Worm (Caenorhabditis elegans): ENCODE measurements around the gene W02D7.12.

W02D7.12 gene

DNA sequence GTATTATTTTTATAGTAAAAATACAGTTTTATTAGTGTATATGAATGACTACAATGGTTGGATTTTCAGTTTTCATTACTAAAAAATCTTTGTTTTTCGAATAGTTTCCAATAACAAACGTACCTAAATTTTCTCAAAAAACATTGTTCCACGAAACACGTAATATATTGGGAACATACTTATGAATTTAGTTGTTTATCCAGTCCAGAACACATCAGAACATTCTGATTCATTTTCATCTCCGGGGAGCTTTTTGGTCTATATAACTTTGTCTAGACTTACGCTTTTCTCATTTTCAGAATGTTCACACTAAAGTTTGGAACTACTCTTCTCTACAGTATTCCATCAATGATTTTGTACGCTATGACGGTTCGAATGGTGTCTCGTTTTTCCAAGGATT, 19.5 kb upstream of the W02D7.12 start, which contains the start of gene srg-33:
srg-33 (plus strand) TSS at position 301 of the 400 bp plus-strand sequence.
- TF ChIP-seq unc-62 (GFP tag; optimal IDR thresholded peaks at IDR 0.05) = no peak

ce11 chrV:8295866-8296265, 15.4 kb upstream of the W02D7.12 start, which contains the start of gene smex-1:
smex-1 (minus strand) TSS chrV:8295966.
- TF ChIP-seq unc-62 (GFP tag; optimal IDR thresholded peaks at IDR 0.05) = no peak

ce11 chrV:8297504-8297903, 13.8 kb upstream of the W02D7.12 start, which contains the start of gene W02D7.4:
W02D7.4 (minus strand) TSS chrV:8297604.
- TF ChIP-seq unc-62 (GFP tag; optimal IDR thresholded peaks at IDR 0.05) = no peak

ce11 chrV:8299191-8299854, 12.0 kb upstream of the W02D7.12 start, which contains the start of gene W02D7.5:
W02D7.5 (minus strand) TSS chrV:8299241.
- no peak for TF ChIP-seq unc-62 (GFP tag; optimal IDR thresholded peaks at IDR 0.05)

DNA sequence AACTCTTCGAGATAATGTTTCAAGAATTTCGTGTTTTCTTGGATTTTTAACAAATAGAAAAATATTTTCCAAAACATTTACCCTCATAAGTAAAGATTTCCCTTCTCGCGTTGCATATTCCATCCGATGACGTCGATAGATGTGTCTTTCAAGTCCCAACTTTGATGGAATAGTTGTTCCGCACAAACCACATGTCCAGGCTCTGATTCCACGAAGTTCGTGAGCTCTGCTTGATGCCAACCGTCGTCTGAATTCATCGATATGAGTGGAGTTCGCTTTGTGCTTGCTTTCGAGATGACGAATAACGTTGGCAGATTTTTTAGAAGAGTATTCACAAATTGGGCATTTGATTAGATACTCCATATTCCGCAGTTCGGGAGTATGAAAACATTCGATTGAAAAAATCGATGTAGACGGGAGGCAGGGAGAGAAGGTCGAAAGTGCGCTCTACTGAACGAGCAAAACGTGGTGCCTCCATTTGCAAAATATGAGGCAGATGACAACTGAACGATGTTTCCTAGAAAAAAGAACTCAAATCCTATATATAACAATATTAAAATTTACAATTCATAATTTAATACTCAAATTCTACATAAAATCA, 10.3 kb upstream of the W02D7.12 start, which contains the start of gene W02D7.6:
W02D7.6 (minus strand) TSS at position 573 of the 601 bp plus-strand sequence.
- no peak for TF ChIP-seq unc-62 (GFP tag; optimal IDR thresholded peaks at IDR 0.05)

DNA sequence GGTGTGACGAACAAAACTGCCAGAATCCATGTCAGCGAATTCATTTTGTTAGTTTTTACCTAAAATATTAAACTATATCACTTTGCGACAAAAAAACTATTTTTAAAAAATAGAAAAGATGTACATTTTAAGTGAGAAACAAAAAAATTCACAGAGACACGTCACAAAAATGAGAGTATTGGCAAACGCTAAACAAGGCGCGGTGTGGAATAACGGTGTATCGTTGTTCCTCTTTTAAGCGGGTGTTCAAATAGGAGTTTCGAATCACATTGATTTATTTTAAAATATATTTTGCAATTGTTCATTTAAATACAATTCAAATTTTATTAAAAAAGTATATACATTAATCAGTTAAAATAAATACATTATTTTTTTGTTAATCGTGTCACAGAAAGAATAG, 8.8 kb upstream of the W02D7.12 start, which contains the start of gene sel-9:
sel-9 (minus strand) TSS at position 59 of the 400 bp plus-strand sequence.
- no peak for TF ChIP-seq unc-62 (GFP tag; optimal IDR thresholded peaks at IDR 0.05)

ce11 chrV:8304461-8305195, 6.7 kb upstream of the W02D7.12 start, which contains the start of gene W02D7.11:
W02D7.11 (minus strand) TSS chrV:8304511.
- no peak for TF ChIP-seq unc-62 (GFP tag; optimal IDR thresholded peaks at IDR 0.05)

DNA sequence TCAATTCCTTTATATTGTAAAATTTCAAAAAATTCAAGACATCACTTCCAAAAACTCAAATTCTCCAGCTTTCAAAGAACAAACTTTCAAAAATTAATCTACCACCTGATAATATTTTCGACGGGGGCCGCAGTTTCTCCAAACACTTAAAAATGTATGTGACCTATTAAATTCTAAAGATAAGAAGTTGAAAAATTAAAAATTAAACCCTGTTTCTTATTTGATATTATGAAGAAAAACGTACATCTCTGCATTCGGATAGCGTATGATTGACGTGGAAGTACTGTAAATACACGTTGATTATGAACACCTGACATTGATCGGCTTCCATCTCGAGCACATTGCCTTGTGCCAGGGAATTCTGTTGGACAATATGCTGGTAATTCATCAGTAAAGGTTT, 5.4 kb upstream of the W02D7.12 start:
- TF ChIP-seq unc-62 (GFP tag; optimal IDR thresholded peaks at IDR 0.05) = no peak

DNA sequence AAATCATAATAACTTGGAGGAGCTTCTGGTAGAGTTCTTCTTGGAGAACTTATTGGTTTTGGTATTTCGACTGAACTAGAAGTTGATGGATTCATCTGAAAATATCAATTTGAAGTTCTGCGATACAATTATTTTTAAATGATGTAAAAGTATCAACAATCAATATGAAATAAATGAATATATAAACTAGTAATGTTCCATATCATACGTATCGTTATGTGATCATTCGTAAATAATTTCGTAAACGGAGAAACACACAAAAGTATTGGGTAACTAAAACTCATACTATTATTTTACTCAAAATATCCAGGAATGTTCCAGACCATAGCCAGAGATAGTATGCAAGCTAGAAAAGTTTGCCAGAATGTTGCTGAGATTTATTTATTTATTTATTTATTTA, 4.9 kb upstream of the W02D7.12 start, which contains the start of gene W02D7.8:
W02D7.8 (minus strand) TSS at position 101 of the 400 bp plus-strand sequence.
- no peak for TF ChIP-seq unc-62 (GFP tag; optimal IDR thresholded peaks at IDR 0.05)

DNA sequence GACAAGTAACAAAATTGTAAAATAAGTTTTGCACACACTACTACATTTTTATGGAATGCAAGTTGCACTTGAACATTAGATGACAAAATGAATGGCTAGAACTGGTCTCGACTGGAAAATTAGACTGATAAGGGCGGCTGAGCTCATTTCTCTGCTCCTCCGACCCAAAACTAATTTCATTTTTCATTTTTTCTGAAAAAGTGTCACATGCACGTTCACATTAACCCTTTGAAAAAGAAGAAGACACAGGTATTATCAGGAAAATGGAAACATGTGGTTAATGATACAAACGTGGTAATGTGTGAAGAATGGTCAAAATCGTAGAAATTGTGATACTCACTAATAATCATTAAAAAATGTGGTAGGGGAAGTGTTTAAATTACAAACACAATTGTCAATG, 4.3 kb upstream of the W02D7.12 start:
- TF ChIP-seq unc-62 (GFP tag; optimal IDR thresholded peaks at IDR 0.05) = no peak

ce11 chrV:8307681-8308080, 3.6 kb upstream of the W02D7.12 start, which contains the start of gene clec-218:
clec-218 (plus strand) TSS chrV:8307942.
- TF ChIP-seq unc-62 (GFP tag; optimal IDR thresholded peaks at IDR 0.05) = no peak

ce11 chrV:8318135-8318534, 6.8 kb downstream of the W02D7.12 start, which contains the start of gene clec-219:
clec-219 (plus strand) TSS chrV:8318435.
- TF ChIP-seq unc-62 (GFP tag; optimal IDR thresholded peaks at IDR 0.05) = no peak

ce11 chrV:8323545-8323944, 12.2 kb downstream of the W02D7.12 start:
- no peak for TF ChIP-seq unc-62 (GFP tag; optimal IDR thresholded peaks at IDR 0.05)

DNA sequence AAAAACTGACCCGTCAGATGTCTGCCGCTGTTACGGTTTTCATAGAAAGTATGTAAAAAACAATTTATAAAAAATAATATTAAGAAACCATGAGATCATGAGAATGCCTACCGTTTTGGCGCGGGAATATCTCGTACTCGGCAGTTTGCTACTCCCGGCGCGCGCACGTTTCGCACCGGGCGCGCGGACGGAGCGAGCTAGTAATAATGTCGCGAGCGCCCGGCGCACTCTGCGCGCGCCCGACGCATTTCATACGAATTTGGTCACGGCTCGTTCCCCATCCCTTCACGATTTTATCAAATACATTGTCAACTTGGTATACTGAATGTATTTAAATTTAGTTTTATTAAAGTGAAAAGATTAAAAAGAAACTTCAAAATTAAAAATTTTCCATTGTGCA, 14.6 kb downstream of the W02D7.12 start:
- TF ChIP-seq unc-62 (GFP tag; optimal IDR thresholded peaks at IDR 0.05) = no peak

DNA sequence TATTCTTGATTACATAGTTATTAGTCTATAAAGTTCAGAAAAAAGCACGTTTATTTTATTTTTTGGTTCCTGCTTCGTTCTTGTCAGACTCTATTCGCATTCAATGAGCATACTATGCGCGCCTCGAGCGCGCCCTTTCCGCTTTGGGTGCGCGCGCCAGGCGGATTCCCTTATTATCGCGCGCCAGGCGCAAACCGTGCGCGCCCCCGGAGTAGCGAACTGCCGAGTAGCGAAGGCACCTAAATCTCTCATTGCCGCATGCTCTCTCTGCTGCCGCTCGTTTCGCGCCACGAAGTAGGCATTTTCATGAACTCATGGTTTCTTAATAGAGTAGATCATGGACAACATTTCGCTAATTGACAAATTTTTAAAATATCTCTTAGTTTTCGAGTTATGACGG, 15.8 kb downstream of the W02D7.12 start:
- no peak for TF ChIP-seq unc-62 (GFP tag; optimal IDR thresholded peaks at IDR 0.05)

DNA sequence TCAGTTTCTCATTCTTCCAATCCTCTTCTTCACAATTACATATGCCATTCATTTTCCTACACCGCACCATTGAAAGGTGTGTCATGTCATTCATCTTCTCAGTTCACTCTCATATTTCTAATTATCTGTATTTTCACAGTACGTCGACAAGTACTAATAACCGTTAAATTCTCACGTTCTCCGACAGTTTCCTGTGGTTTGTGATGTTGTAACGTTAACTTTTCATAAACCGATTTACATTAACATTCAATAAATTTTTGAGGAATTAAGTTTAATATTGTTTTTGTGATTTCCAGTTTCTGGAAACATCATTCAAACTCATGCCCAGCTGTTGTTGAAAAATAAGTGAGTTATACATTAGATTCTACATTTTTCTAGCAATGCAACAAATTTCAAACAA, 23.1 kb downstream of the W02D7.12 start, which contains the start of gene tmd-2:
tmd-2 (plus strand) TSS at position 301 of the 400 bp plus-strand sequence.
- no peak for TF ChIP-seq unc-62 (GFP tag; optimal IDR thresholded peaks at IDR 0.05)

Data from whole organism, dauer.